Fruit fly (Drosophila melanogaster): ENCODE measurements around the gene CG5885.

DNA sequence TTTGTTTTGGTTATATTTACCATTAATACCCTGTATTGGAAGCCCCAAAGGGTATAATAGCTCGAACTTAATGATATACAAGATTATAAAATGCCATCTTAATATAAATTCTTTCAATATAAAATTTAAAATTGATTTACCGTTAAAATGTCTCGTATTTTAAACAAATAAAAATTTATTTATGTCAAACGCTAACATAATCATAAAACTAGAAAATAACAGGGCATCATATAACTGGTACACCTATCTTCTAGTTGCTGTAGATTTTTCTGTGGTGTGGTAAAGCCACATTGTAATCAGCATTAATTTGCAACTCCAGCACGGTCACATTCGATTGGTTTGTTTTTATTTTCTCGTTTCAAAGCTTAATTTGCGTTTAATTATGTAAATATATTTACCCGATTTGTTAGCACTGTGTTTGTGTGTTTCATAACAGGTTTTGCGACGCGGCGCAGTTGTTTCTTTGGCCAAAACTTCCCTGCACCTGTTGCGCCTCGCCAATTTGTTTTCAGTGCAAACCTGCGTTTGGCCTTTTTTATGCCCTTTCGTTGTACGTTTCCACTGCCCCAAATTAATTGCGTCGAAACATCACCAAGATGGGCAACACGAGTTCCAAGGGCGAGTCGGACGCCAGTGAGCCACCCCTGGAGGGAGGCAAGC, 39.0 kb upstream of the CG5885 start, which contains the start of the genes CG4658 and CG5846:
- no peak for TF ChIP-seq psq (optimal IDR thresholded peaks at IDR 0.05)
- TF ChIP-seq pan (optimal IDR thresholded peaks at IDR 0.05): peak; percentile 96
- no peak for TF ChIP-seq EcR (GFP tag; optimal IDR thresholded peaks at IDR 0.05)
- TF ChIP-seq CG8478 (optimal IDR thresholded peaks at IDR 0.05): no peak

Data from whole organism.